ENCODE assay signal across 2 worm cellular contexts in the genomic region with DNA sequence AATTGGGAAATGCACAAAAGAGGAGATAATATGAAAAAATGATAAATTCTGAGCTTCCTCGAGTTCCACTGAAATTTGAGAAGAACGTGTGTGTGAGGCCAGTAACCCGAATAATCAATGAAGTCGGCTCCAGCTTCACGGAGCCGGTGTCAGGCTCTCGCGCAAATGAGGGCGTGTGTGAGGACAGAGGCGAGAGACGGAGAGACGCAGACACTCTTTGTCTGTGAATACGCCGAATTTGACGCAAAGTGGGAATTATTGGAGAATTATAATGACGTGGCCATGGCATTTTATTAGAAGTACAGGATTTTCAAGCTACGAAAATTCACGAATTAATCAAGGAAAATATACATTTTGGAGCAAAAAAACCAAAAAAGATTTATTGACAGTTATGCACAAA.
TF ChIP-seq lines count a peak whose summit lies in the region.

No protein-coding gene starts in this region.

TF ChIP-seq in whole organism, L2 larva, 48 proteins besides CTCF, POLR2A, EP300 and RAD21 (continued from another document):
- no peak for TF ChIP-seq unc-62 (GFP tag; optimal IDR thresholded peaks at IDR 0.05; lab: Kevin White, UChicago)
- TF ChIP-seq ceh-82 (tag; optimal IDR thresholded peaks at IDR 0.05; lab: Kevin White, UChicago): no peak
- no peak for TF ChIP-seq unc-39 (tag; optimal IDR thresholded peaks at IDR 0.05; lab: Kevin White, UChicago)
- peak; percentile 82 for TF ChIP-seq C34F6.9 (tag; optimal IDR thresholded peaks at IDR 0.05; lab: Kevin White, UChicago)
- peak; percentile 64 for TF ChIP-seq unc-55 (GFP tag; optimal IDR thresholded peaks at IDR 0.05; lab: Kevin White, UChicago)
- TF ChIP-seq ama-1 (optimal IDR thresholded peaks at IDR 0.05; lab: Kevin White, UChicago): peak; percentile 54
- TF ChIP-seq snpc-4 (tag; optimal IDR thresholded peaks at IDR 0.05; lab: Kevin White, UChicago): no peak
- TF ChIP-seq zag-1 (tag; optimal IDR thresholded peaks at IDR 0.05; lab: Kevin White, UChicago): no peak
- TF ChIP-seq nhr-129 (tag; optimal IDR thresholded peaks at IDR 0.05; lab: Kevin White, UChicago): peak; percentile 38
- peak; percentile 86 for TF ChIP-seq crh-2 (tag; optimal IDR thresholded peaks at IDR 0.05; lab: Kevin White, UChicago)
- TF ChIP-seq sma-3 (GFP tag; optimal IDR thresholded peaks at IDR 0.05; lab: Kevin White, UChicago): no peak
- no peak for TF ChIP-seq skn-1 (tag; optimal IDR thresholded peaks at IDR 0.05; lab: Kevin White, UChicago)

TF ChIP-seq in whole organism, L4 larva, 104 proteins besides CTCF, POLR2A, EP300 and RAD21 (continued from another document):
- TF ChIP-seq daf-8 (GFP tag; IDR thresholded peaks at IDR 0.05; lab: Robert Waterston, UW) (no peak), nhr-10 (tag; optimal IDR thresholded peaks at IDR 0.05; lab: Kevin White, UChicago) (no peak), nhr-28 (tag; optimal IDR thresholded peaks at IDR 0.05; lab: Kevin White, UChicago) (no peak), pqm-1 (tag; optimal IDR thresholded peaks at IDR 0.05; lab: Kevin White, UChicago) (peak; percentile 13), spr-1 (tag; optimal IDR thresholded peaks at IDR 0.05; lab: Kevin White, UChicago) (no peak), mxl-3 (GFP tag; optimal IDR thresholded peaks at IDR 0.05; lab: Kevin White, UChicago) (peak; percentile 12), jun-1 (tag; optimal IDR thresholded peaks at IDR 0.05; lab: Kevin White, UChicago) (no peak), ceh-82 (tag; optimal IDR thresholded peaks at IDR 0.05; lab: Kevin White, UChicago) (no peak), snpc-1.2 (GFP tag; IDR thresholded peaks at IDR 0.05; lab: Robert Waterston, UW) (no peak), nhr-102 (tag; optimal IDR thresholded peaks at IDR 0.05; lab: Kevin White, UChicago) (peak; percentile 23), duxl-1 (tag; optimal IDR thresholded peaks at IDR 0.05; lab: Kevin White, UChicago; ENCODE audit: poor library complexity) (no peak), egl-27 (tag; optimal IDR thresholded peaks at IDR 0.05; lab: Kevin White, UChicago) (no peak), egl-43 (GFP tag; IDR thresholded peaks at IDR 0.05; lab: Robert Waterston, UW) (no peak), zag-1 (tag; optimal IDR thresholded peaks at IDR 0.05; lab: Kevin White, UChicago) (no peak), dpl-1 (GFP tag; optimal IDR thresholded peaks at IDR 0.05; lab: Kevin White, UChicago) (peak; percentile 60), ztf-7 (tag; optimal IDR thresholded peaks at IDR 0.05; lab: Kevin White, UChicago) (no peak), ama-1 (optimal IDR thresholded peaks at IDR 0.05; lab: Kevin White, UChicago) (peak; percentile 62), ZK337.2 (GFP tag; IDR thresholded peaks at IDR 0.05; lab: Robert Waterston, UW) (no peak), spr-3 (GFP tag; optimal IDR thresholded peaks at IDR 0.05; lab: Kevin White, UChicago) (no peak), zfp-3 (GFP tag; conservative IDR thresholded peaks at IDR 0.05; lab: Robert Waterston, UW) (0 out of 2 replicates have a peak, but pooled peaks have one; percentile 49), nhr-11 (tag; optimal IDR thresholded peaks at IDR 0.05; lab: Kevin White, UChicago) (peak; percentile 50), sdz-12 (GFP tag; optimal IDR thresholded peaks at IDR 0.05; lab: Kevin White, UChicago) (no peak), pha-4 (GFP tag; IDR thresholded peaks at IDR 0.05; lab: Robert Waterston, UW) (no peak), pha-4 (tag; optimal IDR thresholded peaks at IDR 0.05; lab: Kevin White, UChicago) (no peak), tra-1 (GFP tag; IDR thresholded peaks at IDR 0.05; lab: Robert Waterston, UW) (no peak), mdl-1 (tag; optimal IDR thresholded peaks at IDR 0.05; lab: Kevin White, UChicago) (peak in 1 of 2 experiments; percentile 8), ceh-20 (GFP tag; IDR thresholded peaks at IDR 0.05; lab: Robert Waterston, UW) (no peak), snpc-4 (tag; optimal IDR thresholded peaks at IDR 0.05; lab: Kevin White, UChicago) (no peak), php-3 (GFP tag; IDR thresholded peaks at IDR 0.05; lab: Robert Waterston, UW) (no peak), gei-8 (GFP tag; optimal IDR thresholded peaks at IDR 0.05; lab: Kevin White, UChicago) (no peak), tag-97 (GFP tag; IDR thresholded peaks at IDR 0.05; lab: Robert Waterston, UW) (no peak), hlh-30 (tag; optimal IDR thresholded peaks at IDR 0.05; lab: Kevin White, UChicago; ENCODE audit: insufficient read depth) (peak; percentile 69), zip-11 (GFP tag; IDR thresholded peaks at IDR 0.05; lab: Robert Waterston, UW) (no peak), vab-7 (GFP tag; IDR thresholded peaks at IDR 0.05; lab: Robert Waterston, UW) (no peak), Y105C5A.15 (GFP tag; IDR thresholded peaks at IDR 0.05; lab: Robert Waterston, UW) (no peak), dmd-6 (GFP tag; IDR thresholded peaks at IDR 0.05; lab: Robert Waterston, UW) (0 out of 2 replicates have a peak, but pooled peaks have one; percentile 14), rbr-2 (tag; optimal IDR thresholded peaks at IDR 0.05; lab: Kevin White, UChicago) (peak; percentile 61), nhr-25 (tag; optimal IDR thresholded peaks at IDR 0.05; lab: Kevin White, UChicago; ENCODE audit: borderline replicate concordance, insufficient read depth) (no peak), lir-3 (tag; optimal IDR thresholded peaks at IDR 0.05; lab: Kevin White, UChicago) (peak; percentile 11), zip-2 (tag; optimal IDR thresholded peaks at IDR 0.05; lab: Kevin White, UChicago) (no peak), F10B5.3 (tag; optimal IDR thresholded peaks at IDR 0.05; lab: Kevin White, UChicago) (no peak), dmd-8 (GFP tag; IDR thresholded peaks at IDR 0.05; lab: Robert Waterston, UW) (no peak), fos-1 (tag; optimal IDR thresholded peaks at IDR 0.05; lab: Kevin White, UChicago) (no peak), F26F4.8 (GFP tag; conservative IDR thresholded peaks at IDR 0.05; lab: Robert Waterston, UW) (no peak), dve-1 (tag; optimal IDR thresholded peaks at IDR 0.05; lab: Kevin White, UChicago; ENCODE audit: insufficient read depth) (peak; percentile 60), F49E8.2 (tag; optimal IDR thresholded peaks at IDR 0.05; lab: Kevin White, UChicago; ENCODE audit: borderline replicate concordance) (no peak), daf-16 (GFP tag; optimal IDR thresholded peaks at IDR 0.05; lab: Kevin White, UChicago) (no peak), daf-16 (tag; optimal IDR thresholded peaks at IDR 0.05; lab: Kevin White, UChicago) (peak; percentile 4), T20F7.1 (GFP tag; optimal IDR thresholded peaks at IDR 0.05; lab: Kevin White, UChicago) (no peak), Y75B8A.6 (GFP tag; IDR thresholded peaks at IDR 0.05; lab: Robert Waterston, UW) (no peak), lin-29 (GFP tag; IDR thresholded peaks at IDR 0.05; lab: Robert Waterston, UW) (no peak), hif-1 (tag; optimal IDR thresholded peaks at IDR 0.05; lab: Kevin White, UChicago) (peak in 1 of 2 experiments; percentile 48), dmd-9 (GFP tag; IDR thresholded peaks at IDR 0.05; lab: Robert Waterston, UW) (no peak), zfp-2 (tag; optimal IDR thresholded peaks at IDR 0.05; lab: Kevin White, UChicago) (no peak), F44E2.7 (GFP tag; IDR thresholded peaks at IDR 0.05; lab: Robert Waterston, UW) (no peak), aha-1 (tag; lab: Kevin White, UChicago) (peak; percentile 97), hlh-11 (tag; optimal IDR thresholded peaks at IDR 0.05; lab: Kevin White, UChicago) (peak; percentile 71), ceh-62 (tag; optimal IDR thresholded peaks at IDR 0.05; lab: Kevin White, UChicago) (no peak), mxl-2 (GFP tag; conservative IDR thresholded peaks at IDR 0.05; lab: Robert Waterston, UW) (no peak), mdt-29 (GFP tag; IDR thresholded peaks at IDR 0.05; lab: Robert Waterston, UW) (no peak), Y48G9A.11 (GFP tag; IDR thresholded peaks at IDR 0.05; lab: Robert Waterston, UW) (no peak), T26A8.4 (GFP tag; IDR thresholded peaks at IDR 0.05; lab: Robert Waterston, UW) (peak; percentile 26; the same call in 1 of the 2 replicates), nhr-111 (GFP tag; optimal IDR thresholded peaks at IDR 0.05; lab: Kevin White, UChicago) (no peak), lin-39 (tag; optimal IDR thresholded peaks at IDR 0.05; lab: Kevin White, UChicago) (no peak), ceh-32 (tag; optimal IDR thresholded peaks at IDR 0.05; lab: Kevin White, UChicago; ENCODE audit: poor library complexity) (no peak), lin-1 (GFP tag; IDR thresholded peaks at IDR 0.05; lab: Robert Waterston, UW) (no peak), D1046.2 (GFP tag; IDR thresholded peaks at IDR 0.05; lab: Robert Waterston, UW) (no peak), madf-9 (GFP tag; conservative IDR thresholded peaks at IDR 0.05; lab: Robert Waterston, UW) (no peak), hmg-1.1 (GFP tag; IDR thresholded peaks at IDR 0.05; lab: Robert Waterston, UW) (0 out of 2 replicates have a peak, but pooled peaks have one; percentile 41), lin-15B (tag; optimal IDR thresholded peaks at IDR 0.05; lab: Kevin White, UChicago) (no peak), nhr-77 (tag; optimal IDR thresholded peaks at IDR 0.05; lab: Kevin White, UChicago) (no peak), mep-1 (tag; optimal IDR thresholded peaks at IDR 0.05; lab: Kevin White, UChicago) (peak; percentile 58), unc-39 (tag; optimal IDR thresholded peaks at IDR 0.05; lab: Kevin White, UChicago) (no peak), nhr-237 (tag; optimal IDR thresholded peaks at IDR 0.05; lab: Kevin White, UChicago) (no peak), nhr-42 (GFP tag; IDR thresholded peaks at IDR 0.05; lab: Robert Waterston, UW) (no peak), daf-12 (tag; optimal IDR thresholded peaks at IDR 0.05; lab: Kevin White, UChicago) (no peak), mes-2 (tag; optimal IDR thresholded peaks at IDR 0.05; lab: Kevin White, UChicago; ENCODE audit: poor library complexity, severe bottlenecking) (peak; percentile 66), lin-38 (GFP tag; IDR thresholded peaks at IDR 0.05; lab: Robert Waterston, UW) (peak; percentile 74), ceh-44 (GFP tag; IDR thresholded peaks at IDR 0.05; lab: Robert Waterston, UW) (no peak), nhr-48 (tag; optimal IDR thresholded peaks at IDR 0.05; lab: Kevin White, UChicago) (peak; percentile 7), attf-4 (tag; optimal IDR thresholded peaks at IDR 0.05; lab: Kevin White, UChicago) (no peak), F37D6.2 (tag; optimal IDR thresholded peaks at IDR 0.05; lab: Kevin White, UChicago) (no peak), unc-62 (GFP tag; optimal IDR thresholded peaks at IDR 0.05 in 1 of 2; lab: Kevin White, UChicago) (peak in 1 of 2 experiments; percentile 88), unc-62 (tag; optimal IDR thresholded peaks at IDR 0.05; lab: Kevin White, UChicago) (no peak)
TF ChIP-seq in whole organism, L4 larva: peak in this region for 28.
